Fruit fly (Drosophila melanogaster) whole organism, pupa: ENCODE results near the gene CG46427.

ENCODE experiments used
- CG12605 ChIP-seq: fragments of 200-800 bp; sonication (Bioruptor generic); IDR thresholded peaks from 2 replicates; pipeline ENCODE4 v1.3.6; 2022; ENCODE audit warnings: missing biosample characterization, missing genetic modification characterization
- Pif1A ChIP-seq: fragments of 200-800 bp; sonication (Bioruptor generic); optimal IDR thresholded peaks from 3 replicates; lab custom pipeline; 2016; ENCODE audit warnings: missing biosample characterization, missing genetic modification characterization
- Snoo ChIP-seq: fragments of 200-800 bp; sonication (Bioruptor generic); optimal IDR thresholded peaks from 3 replicates; lab custom pipeline; 2017; ENCODE audit warnings: missing biosample characterization, mild to moderate bottlenecking, missing genetic modification characterization, inconsistent platforms
- fd96Ca ChIP-seq: fragments of 200-800 bp; sonication (Bioruptor generic); IDR thresholded peaks from 3 replicates; pipeline ENCODE4 v1.3.6; 2022; ENCODE audit warnings: missing biosample characterization, missing genetic modification characterization

DNA sequence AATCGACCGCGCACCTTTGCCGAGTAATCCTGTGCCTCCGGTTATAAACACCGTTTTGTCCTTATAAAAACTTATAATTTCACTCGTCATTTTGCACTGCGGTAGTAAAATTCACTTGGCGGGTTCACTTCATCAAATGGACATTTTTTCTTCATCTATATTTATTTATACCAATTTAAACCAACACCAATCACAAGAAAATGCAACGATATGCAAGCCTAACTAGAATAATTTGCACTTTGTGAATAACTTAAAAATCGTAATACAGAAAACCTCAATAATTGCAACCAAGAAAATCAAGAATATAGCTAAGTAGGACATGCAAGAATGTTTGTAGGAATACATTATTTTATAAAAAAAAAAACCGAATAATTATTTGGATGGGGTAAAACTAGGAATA, 43.1 kb downstream of the CG46427 start, which contains the start of the genes CG10096 and CG10097:
- TF ChIP-seq CG12605 (GFP tag; lab: Robert Waterston, UW) (no peak), Snoo (tag; lab: Kevin White, UChicago) (no peak), fd96Ca (no peak), Pif1A (GFP tag; lab: Kevin White, UChicago) (no peak)
